Fruit fly (Drosophila melanogaster) whole organism, embryonic: ENCODE measurements around the gene PNKP.

ENCODE experiments used
- Asciz ChIP-seq: fragments of 200-800 bp; sonication (Bioruptor generic); optimal IDR thresholded peaks from 2 replicates; lab custom pipeline; 2017; ENCODE audit warnings: missing biosample characterization, mild to moderate bottlenecking, missing genetic modification characterization, missing genetic modification reagents
- Atf3 ChIP-seq: fragments of 200-800 bp; sonication (Bioruptor generic); optimal IDR thresholded peaks from 3 replicates; lab custom pipeline; 2016; ENCODE audit warnings: missing biosample characterization, missing genetic modification characterization
- Atf6 ChIP-seq: fragments of 200-800 bp; sonication (Bioruptor generic); IDR thresholded peaks from 2 replicates; pipeline ENCODE4 v1.3.6; 2022; ENCODE audit warnings: missing biosample characterization, missing genetic modification characterization
- CG10462 ChIP-seq: fragments of 200-800 bp; sonication (Bioruptor generic); optimal IDR thresholded peaks from 2 replicates; lab custom pipeline; 2016; ENCODE audit warnings: missing biosample characterization, missing genetic modification characterization
- CG11560 ChIP-seq: fragments of 200-800 bp; sonication (Bioruptor generic); IDR thresholded peaks from 3 replicates; pipeline ENCODE4 v1.3.6; 2022; ENCODE audit warnings: missing biosample characterization, missing genetic modification characterization
- CG12659 ChIP-seq: fragments of 200-800 bp; sonication (Bioruptor generic); optimal IDR thresholded peaks from 3 replicates; lab custom pipeline; 2017; ENCODE audit warnings: mild to moderate bottlenecking, missing biosample characterization, missing genetic modification reagents, missing genetic modification characterization
- CG13775 ChIP-seq: fragments of 200-800 bp; sonication (Bioruptor generic); optimal IDR thresholded peaks from 3 replicates; lab custom pipeline; 2017; ENCODE audit warnings: missing biosample characterization, mild to moderate bottlenecking, missing genetic modification characterization
- CG15011 ChIP-seq: fragments of 200-800 bp; sonication (Bioruptor generic); optimal IDR thresholded peaks from 3 replicates; lab custom pipeline; 2018; ENCODE audit warnings: missing biosample characterization, mild to moderate bottlenecking, missing genetic modification characterization
- CG15073 ChIP-seq: fragments of 200-800 bp; sonication (Bioruptor generic); optimal IDR thresholded peaks from 2 replicates; lab custom pipeline; 2016; ENCODE audit warnings: missing biosample characterization, missing genetic modification characterization
- CG15269 ChIP-seq: fragments of 200-800 bp; sonication (Bioruptor generic); optimal IDR thresholded peaks from 2 replicates; lab custom pipeline; 2018; ENCODE audit warnings: missing biosample characterization, mild to moderate bottlenecking, missing genetic modification characterization, moderate library complexity
- CG15601 ChIP-seq: fragments of 200-800 bp; sonication (Bioruptor generic); optimal IDR thresholded peaks from 3 replicates; lab custom pipeline; 2019; ENCODE audit warnings: missing biosample characterization, mild to moderate bottlenecking, missing genetic modification characterization, moderate library complexity
- CG1603 ChIP-seq: fragments of 200-800 bp; sonication (Bioruptor generic); optimal IDR thresholded peaks from 2 replicates; lab custom pipeline; 2019; ENCODE audit warnings: missing biosample characterization, mild to moderate bottlenecking, missing genetic modification characterization, moderate library complexity
- CG1647 ChIP-seq: fragments of 200-800 bp; sonication (Bioruptor generic); optimal IDR thresholded peaks from 3 replicates; lab custom pipeline; 2016; ENCODE audit warnings: missing biosample characterization, missing genetic modification characterization
- CG17361 ChIP-seq: fragments of 200-800 bp; sonication (Bioruptor generic); IDR thresholded peaks from 3 replicates; pipeline ENCODE4 v1.3.6; 2022; ENCODE audit warnings: missing biosample characterization, missing genetic modification characterization
- CG30020 ChIP-seq: fragments of 200-800 bp; optimal IDR thresholded peaks from 2 replicates; lab custom pipeline; 2019; ENCODE audit warnings: missing biosample characterization, mild to moderate bottlenecking, missing genetic modification characterization, moderate library complexity
- CG33557 ChIP-seq: fragments of 200-800 bp; sonication (Bioruptor generic); optimal IDR thresholded peaks from 2 replicates; lab custom pipeline; 2019; ENCODE audit warnings: missing biosample characterization, mild to moderate bottlenecking, missing genetic modification characterization, moderate library complexity
- CG3847 ChIP-seq: fragments of 200-800 bp; sonication (Bioruptor generic); IDR thresholded peaks from 2 replicates; pipeline ENCODE4 v1.3.6; 2022; ENCODE audit warnings: missing biosample characterization, missing genetic modification characterization
- CG4282 ChIP-seq: fragments of 200-800 bp; sonication (Bioruptor generic); optimal IDR thresholded peaks from 2 replicates; lab custom pipeline; 2016; ENCODE audit warnings: missing biosample characterization, missing genetic modification characterization
- CG4424 ChIP-seq: fragments of 200-800 bp; sonication (Bioruptor generic); optimal IDR thresholded peaks from 3 replicates; lab custom pipeline; 2016; ENCODE audit warnings: missing biosample characterization, missing genetic modification characterization
- CG4707 ChIP-seq: fragments of 200-800 bp; sonication (Bioruptor generic); optimal IDR thresholded peaks from 2 replicates; lab custom pipeline; 2018; ENCODE audit warnings: missing biosample characterization, mild to moderate bottlenecking, missing genetic modification characterization, moderate library complexity
- CG6683 ChIP-seq: fragments of 200-800 bp; sonication (Bioruptor generic); optimal IDR thresholded peaks from 2 replicates; lab custom pipeline; 2017; ENCODE audit warnings: missing biosample characterization, mild to moderate bottlenecking, missing genetic modification characterization, missing genetic modification reagents
- CG6791 ChIP-seq: fragments of 200-800 bp; sonication (Bioruptor generic); IDR thresholded peaks from 3 replicates; pipeline ENCODE4 v1.3.6; 2022; ENCODE audit warnings: missing biosample characterization, missing genetic modification characterization; ENCODE audit not compliant: partially characterized antibody
- CG7271 ChIP-seq: fragments of 200-800 bp; sonication (Bioruptor generic); optimal IDR thresholded peaks from 2 replicates; lab custom pipeline; 2018; ENCODE audit warnings: missing biosample characterization, mild to moderate bottlenecking, missing genetic modification characterization, moderate library complexity
- CG7372 ChIP-seq: fragments of 200-800 bp; sonication (Bioruptor generic); IDR thresholded peaks from 2 replicates; pipeline ENCODE4 v1.3.6; 2022; ENCODE audit warnings: missing biosample characterization, missing genetic modification characterization
- CG8765 ChIP-seq: fragments of 200-800 bp; sonication (Bioruptor generic); IDR thresholded peaks from 2 replicates; pipeline ENCODE4 v1.3.6; 2022; ENCODE audit warnings: missing biosample characterization, missing genetic modification characterization
- CG9215 ChIP-seq: fragments of 200-800 bp; sonication (Bioruptor generic); IDR thresholded peaks from 2 replicates; pipeline ENCODE4 v1.3.6; 2022; ENCODE audit warnings: missing biosample characterization, missing genetic modification characterization
- CG9876 ChIP-seq: fragments of 200-800 bp; sonication (Bioruptor generic); optimal IDR thresholded peaks from 2 replicates; lab custom pipeline; 2016; ENCODE audit warnings: missing biosample characterization, missing genetic modification characterization
- CrebB ChIP-seq: fragments of 200-800 bp; sonication (Bioruptor generic); optimal IDR thresholded peaks from 3 replicates; lab custom pipeline; 2018; ENCODE audit warnings: missing biosample characterization, mild to moderate bottlenecking, missing genetic modification characterization
- Drgx ChIP-seq: fragments of 200-800 bp; sonication (Bioruptor generic); IDR thresholded peaks from 2 replicates; pipeline ENCODE4 v1.3.6; 2022; ENCODE audit warnings: missing biosample characterization, missing genetic modification characterization
- Eip74EF ChIP-seq, 2 experiments: fragments of 200-800 bp in 1 of 2; fragments of >200 bp in 1 of 2; sonication (Bioruptor generic) in 1 of 2; optimal IDR thresholded peaks; 2 replicates each; lab custom pipeline; 2017 to 2019; ENCODE audit warnings: missing biosample characterization in 2 of 2, missing genetic modification characterization in 2 of 2, mild to moderate bottlenecking in 1 of 2, moderate library complexity in 1 of 2
- Gsc ChIP-seq: fragments of 200-800 bp; sonication (Bioruptor generic); IDR thresholded peaks from 2 replicates; pipeline ENCODE4 v1.3.6; 2022; ENCODE audit warnings: missing biosample characterization, missing genetic modification characterization
- H2.0 ChIP-seq: fragments of 200-800 bp; sonication (Bioruptor generic); IDR thresholded peaks from 2 replicates; pipeline ENCODE4 v1.3.6; 2022; ENCODE audit warnings: missing biosample characterization, missing genetic modification characterization
- Hr78 ChIP-seq, 2 experiments: fragments of 200-800 bp in 1 of 2; fragments of >200 bp in 1 of 2; sonication (Bioruptor generic) in 1 of 2; optimal IDR thresholded peaks; 2 replicates each; lab custom pipeline; 2017 to 2019; ENCODE audit warnings: missing biosample characterization in 2 of 2, missing genetic modification characterization in 2 of 2, mild to moderate bottlenecking in 1 of 2, moderate library complexity in 1 of 2
- Sry-β ChIP-seq: fragments of 200-800 bp; sonication (Bioruptor generic); optimal IDR thresholded peaks from 2 replicates; lab custom pipeline; 2018; ENCODE audit warnings: missing biosample characterization, mild to moderate bottlenecking, missing genetic modification characterization, moderate library complexity
- ash1 ChIP-seq: fragments of 200-800 bp; sonication (Bioruptor generic); optimal IDR thresholded peaks from 2 replicates; lab custom pipeline; 2018; ENCODE audit warnings: missing biosample characterization, mild to moderate bottlenecking, missing genetic modification characterization
- crol ChIP-seq: fragments of 200-800 bp; sonication (Bioruptor generic); IDR thresholded peaks from 2 replicates; pipeline ENCODE4 v1.3.6; 2022; ENCODE audit warnings: missing biosample characterization, missing genetic modification characterization
- dm ChIP-seq: fragments of 200-800 bp; sonication (Bioruptor generic); optimal IDR thresholded peaks from 3 replicates; lab custom pipeline; 2016; ENCODE audit warnings: missing biosample characterization, missing genetic modification characterization
- gro ChIP-seq: fragments of 200-800 bp; sonication (Bioruptor generic); optimal IDR thresholded peaks from 2 replicates; lab custom pipeline; 2016; ENCODE audit warnings: missing biosample characterization, missing genetic modification characterization
- inv ChIP-seq: fragments of 200-800 bp; sonication (Bioruptor generic); IDR thresholded peaks from 2 replicates; pipeline ENCODE4 v1.3.6; 2022; ENCODE audit warnings: missing biosample characterization, missing genetic modification characterization; ENCODE audit not compliant: partially characterized antibody
- mam ChIP-seq: fragments of 200-800 bp; sonication (Bioruptor generic); optimal IDR thresholded peaks from 3 replicates; lab custom pipeline; 2016; ENCODE audit warnings: missing biosample characterization, missing genetic modification characterization
- peb ChIP-seq: fragments of 200-800 bp; sonication (Bioruptor generic); IDR thresholded peaks from 2 replicates; pipeline ENCODE4 v1.3.6; 2022; ENCODE audit warnings: missing biosample characterization, missing genetic modification characterization
- repo ChIP-seq: fragments of 200-800 bp; sonication (Bioruptor generic); optimal IDR thresholded peaks from 2 replicates; lab custom pipeline; 2016; ENCODE audit warnings: missing biosample characterization, missing genetic modification characterization
- ro ChIP-seq: fragments of 200-800 bp; sonication (Bioruptor generic); IDR thresholded peaks from 2 replicates; pipeline ENCODE4 v1.3.6; 2022; ENCODE audit warnings: missing biosample characterization, missing genetic modification characterization
- run ChIP-seq: fragments of 200-800 bp; sonication (Bioruptor generic); optimal IDR thresholded peaks from 3 replicates; lab custom pipeline; 2018; ENCODE audit warnings: missing biosample characterization, mild to moderate bottlenecking, missing genetic modification characterization
- sob ChIP-seq: fragments of 200-800 bp; sonication (Bioruptor generic); IDR thresholded peaks from 2 replicates; pipeline ENCODE4 v1.3.6; 2022; ENCODE audit warnings: missing biosample characterization, missing genetic modification characterization
- sr ChIP-seq: fragments of 200-800 bp; sonication (Bioruptor generic); IDR thresholded peaks from 3 replicates; pipeline ENCODE4 v1.3.6; 2022; ENCODE audit warnings: missing biosample characterization, missing genetic modification characterization
- stc ChIP-seq: fragments of 200-800 bp; sonication (Bioruptor generic); IDR thresholded peaks from 2 replicates; pipeline ENCODE4 v1.3.6; 2022; ENCODE audit warnings: missing biosample characterization, missing genetic modification characterization
- stwl ChIP-seq: fragments of 200-800 bp; sonication (Bioruptor generic); optimal IDR thresholded peaks from 3 replicates; lab custom pipeline; 2018; ENCODE audit warnings: missing biosample characterization, mild to moderate bottlenecking, missing genetic modification characterization, moderate library complexity
- unpg ChIP-seq: fragments of 200-800 bp; sonication (Bioruptor generic); optimal IDR thresholded peaks from 3 replicates; lab custom pipeline; 2018; ENCODE audit warnings: missing biosample characterization, mild to moderate bottlenecking, missing genetic modification characterization, moderate library complexity
- z ChIP-seq: fragments of 200-800 bp; sonication (Bioruptor generic); IDR thresholded peaks from 3 replicates; pipeline ENCODE4 v1.3.6; 2022; ENCODE audit warnings: missing biosample characterization, missing genetic modification characterization
- zfh2 ChIP-seq: fragments of 200-800 bp; sonication (Bioruptor generic); optimal IDR thresholded peaks from 2 replicates; lab custom pipeline; 2016; ENCODE audit warnings: missing biosample characterization, missing genetic modification characterization

Gene PNKP

DNA sequence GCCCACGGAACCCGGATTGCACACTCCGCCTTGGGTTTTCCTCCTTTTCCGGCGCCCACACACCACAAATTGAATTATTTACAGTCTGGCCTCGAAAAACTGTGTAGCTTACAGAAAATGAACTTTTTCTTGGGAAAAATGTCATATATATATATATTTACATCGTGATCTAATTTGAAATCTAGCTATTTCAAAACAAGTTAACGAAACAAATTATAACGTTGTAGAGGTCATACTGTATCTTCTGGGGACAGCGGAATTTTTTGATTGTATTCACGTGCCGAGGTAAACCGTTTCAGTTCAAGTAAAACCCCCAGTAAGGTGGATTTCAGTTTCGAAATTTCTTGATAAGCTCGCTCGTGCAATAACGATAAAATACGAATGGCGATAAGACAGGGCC, 11.1 kb upstream of the PNKP start (continued):
- TF ChIP-seq CG6791 (GFP tag; lab: Robert Waterston, UW), result no peak
- no peak for TF ChIP-seq CrebB (tag; lab: Kevin White, UChicago)
- peak; percentile 21 for TF ChIP-seq CG4424 (GFP tag; lab: Kevin White, UChicago)
- TF ChIP-seq CG30020, result no peak
- peak; percentile 40; the same call in 1 of the 2 replicates for TF ChIP-seq H2.0 (GFP tag; lab: Robert Waterston, UW)
- no peak for TF ChIP-seq CG8765 (GFP tag; lab: Robert Waterston, UW)
- no peak for TF ChIP-seq ro (GFP tag; lab: Robert Waterston, UW)
- peak; percentile 79 for TF ChIP-seq stc (GFP tag; lab: Robert Waterston, UW)
- TF ChIP-seq repo, result no peak
- peak; percentile 21; the same call in 1 of the 2 replicates for TF ChIP-seq CG9215 (GFP tag; lab: Robert Waterston, UW)
- TF ChIP-seq CG1647 (GFP tag; lab: Kevin White, UChicago), result peak; percentile 1
- TF ChIP-seq sr, result peak; percentile 85
- no peak for TF ChIP-seq CG33557 (GFP tag; lab: Kevin White, UChicago)
- TF ChIP-seq CG9876 (GFP tag; lab: Kevin White, UChicago), result no peak
- no peak for TF ChIP-seq CG11560 (tag; lab: Robert Waterston, UW)
- peak; percentile 23 for TF ChIP-seq CG12659 (GFP tag; lab: Kevin White, UChicago)
- TF ChIP-seq unpg (GFP tag; lab: Kevin White, UChicago), result peak; percentile 66
- TF ChIP-seq CG17361, result no peak
- no peak for TF ChIP-seq inv (GFP tag; lab: Robert Waterston, UW)
- TF ChIP-seq CG7271 (tag; lab: Kevin White, UChicago), result no peak
- TF ChIP-seq CG15269 (tag; lab: Kevin White, UChicago), result peak; percentile 72
- TF ChIP-seq dm (GFP tag; lab: Kevin White, UChicago), result no peak
- TF ChIP-seq gro (GFP tag; lab: Kevin White, UChicago), result no peak
- TF ChIP-seq zfh2 (GFP tag; lab: Kevin White, UChicago), result no peak
- TF ChIP-seq Asciz (GFP tag; lab: Kevin White, UChicago), result no peak
- TF ChIP-seq CG13775, result no peak
- no peak for TF ChIP-seq CG15073
- no peak for TF ChIP-seq CG10462 (GFP tag; lab: Kevin White, UChicago)
- TF ChIP-seq peb (GFP tag; lab: Robert Waterston, UW), result no peak
- no peak for TF ChIP-seq Sry-β
- peak; percentile 19; the same call in 1 of the 2 replicates for TF ChIP-seq Atf6
- no peak for TF ChIP-seq CG4707 (GFP tag; lab: Kevin White, UChicago)
- no peak for TF ChIP-seq stwl
- no peak for TF ChIP-seq ash1 (GFP tag; lab: Kevin White, UChicago)
- TF ChIP-seq Drgx (GFP tag; lab: Robert Waterston, UW), result peak; percentile 49
- TF ChIP-seq CG1603 (tag; lab: Kevin White, UChicago), result peak; percentile 49
- TF ChIP-seq z, result no peak
- TF ChIP-seq Eip74EF (GFP tag; optimal IDR thresholded peaks at IDR 0.05; lab: Kevin White, UChicago), result peak in 1 of 2 experiments; percentile 74
- peak; percentile 62 for TF ChIP-seq sob
- TF ChIP-seq run (tag; lab: Kevin White, UChicago), result peak; percentile 7
- peak; percentile 40 for TF ChIP-seq mam (GFP tag; lab: Kevin White, UChicago)
- peak in 1 of 2 experiments; percentile 49 for TF ChIP-seq Hr78 (GFP tag; optimal IDR thresholded peaks at IDR 0.05; lab: Kevin White, UChicago)
- no peak for TF ChIP-seq Gsc (GFP tag; lab: Robert Waterston, UW)
- no peak for TF ChIP-seq CG15011 (GFP tag; lab: Kevin White, UChicago)
- no peak for TF ChIP-seq Atf3
- TF ChIP-seq CG7372 (GFP tag; lab: Robert Waterston, UW), result peak; percentile 9; the same call in 1 of the 2 replicates
- peak; percentile 52; the same call in 1 of the 2 replicates for TF ChIP-seq CG3847
- no peak for TF ChIP-seq CG6683 (GFP tag; lab: Kevin White, UChicago)
- no peak for TF ChIP-seq crol (GFP tag; lab: Robert Waterston, UW)
- no peak for TF ChIP-seq CG4282 (GFP tag; lab: Kevin White, UChicago)
- no peak for TF ChIP-seq CG15601 (tag; lab: Kevin White, UChicago)
